Worm (Caenorhabditis elegans) whole organism, late embryonic: ENCODE results near the gene tbh-1.

Experiments used
- C08G9.2 ChIP-seq: sonication (generic microtip); optimal IDR thresholded peaks from 2 replicates; lab custom pipeline; 2016; ENCODE audit warnings: mild to moderate bottlenecking, missing genetic modification characterization, moderate library complexity, missing compliant biosample characterization
- F13H6.1 ChIP-seq: sonication (generic microtip); optimal IDR thresholded peaks from 2 replicates; lab custom pipeline; 2016; ENCODE audit warnings: missing genetic modification characterization, missing compliant biosample characterization
- Y22D7AL.16 ChIP-seq: sonication (generic microtip); optimal IDR thresholded peaks from 2 replicates; lab custom pipeline; 2016; ENCODE audit warnings: missing genetic modification characterization, missing compliant biosample characterization
- ceh-2 ChIP-seq: sonication (generic microtip); optimal IDR thresholded peaks from 2 replicates; lab custom pipeline; 2016; ENCODE audit warnings: missing genotype, missing genetic modification characterization, missing compliant biosample characterization
- ceh-45 ChIP-seq: fragments of 200-800 bp; sonication (Bioruptor generic); IDR thresholded peaks from 2 replicates; pipeline ENCODE4 v1.3.6; 2022; ENCODE audit warnings: missing genetic modification reagents, missing genetic modification characterization, missing compliant biosample characterization
- ceh-48 ChIP-seq: sonication (generic microtip); optimal IDR thresholded peaks from 2 replicates; lab custom pipeline; 2016; ENCODE audit warnings: missing genetic modification characterization, inconsistent platforms, missing compliant biosample characterization
- ceh-9 ChIP-seq: sonication (generic microtip); optimal IDR thresholded peaks from 2 replicates; lab custom pipeline; 2016; ENCODE audit warnings: mild to moderate bottlenecking, missing genetic modification characterization, inconsistent platforms, missing compliant biosample characterization
- che-1 ChIP-seq: sonication (generic microtip); optimal IDR thresholded peaks from 2 replicates; lab custom pipeline; 2016; ENCODE audit warnings: mild to moderate bottlenecking, missing genetic modification characterization, missing compliant biosample characterization
- dmd-4 ChIP-seq: sonication (generic microtip); optimal IDR thresholded peaks from 2 replicates; lab custom pipeline; 2016; ENCODE audit warnings: borderline replicate concordance, missing genetic modification characterization, missing compliant biosample characterization
- elt-2 ChIP-seq: sonication (generic microtip); optimal IDR thresholded peaks from 2 replicates; lab custom pipeline; 2016; ENCODE audit warnings: missing genetic modification reagents, missing genetic modification characterization, missing compliant biosample characterization
- fax-1 ChIP-seq: sonication (generic microtip); optimal IDR thresholded peaks from 2 replicates; lab custom pipeline; 2016; ENCODE audit warnings: missing genotype, missing genetic modification characterization, missing compliant biosample characterization
- fkh-10 ChIP-seq: fragments of 150-350 bp; optimal IDR thresholded peaks from 2 replicates; lab custom pipeline; 2014; ENCODE audit warnings: missing biosample characterization, missing genetic modification reagents, missing genetic modification characterization
- fkh-6 ChIP-seq: sonication (generic microtip); optimal IDR thresholded peaks from 2 replicates; lab custom pipeline; 2016; ENCODE audit warnings: missing genetic modification characterization, missing compliant biosample characterization
- gmeb-2 ChIP-seq: sonication (generic microtip); optimal IDR thresholded peaks from 2 replicates; lab custom pipeline; 2016; ENCODE audit warnings: missing genetic modification characterization, inconsistent platforms, missing compliant biosample characterization
- hlh-13 ChIP-seq: fragments of 200-800 bp; sonication (Bioruptor generic); optimal IDR thresholded peaks from 2 replicates; lab custom pipeline; 2018; ENCODE audit warnings: mild to moderate bottlenecking, missing genetic modification characterization, missing compliant biosample characterization
- hlh-6 ChIP-seq: sonication (generic microtip); optimal IDR thresholded peaks from 2 replicates; lab custom pipeline; 2016; ENCODE audit warnings: missing genotype, missing genetic modification characterization, missing compliant biosample characterization
- hlh-8 ChIP-seq: sonication (generic microtip); optimal IDR thresholded peaks from 2 replicates; lab custom pipeline; 2016; ENCODE audit warnings: missing genotype, missing genetic modification characterization, missing compliant biosample characterization
- madf-2 ChIP-seq: sonication (generic microtip); optimal IDR thresholded peaks from 2 replicates; lab custom pipeline; 2017; ENCODE audit warnings: missing genetic modification characterization, missing compliant biosample characterization
- nfya-1 ChIP-seq: sonication (generic microtip); optimal IDR thresholded peaks from 2 replicates; lab custom pipeline; 2017; ENCODE audit warnings: missing genetic modification characterization, mild to moderate bottlenecking, missing compliant biosample characterization, antibody characterized with exemption, moderate library complexity
- nhr-11 ChIP-seq: fragments of 150-350 bp; optimal IDR thresholded peaks from 2 replicates; lab custom pipeline; 2014; ENCODE audit warnings: missing biosample characterization, missing genetic modification characterization
- pax-1 ChIP-seq: fragments of 150-350 bp; optimal IDR thresholded peaks from 2 replicates; lab custom pipeline; 2014; ENCODE audit warnings: missing biosample characterization, missing genetic modification characterization
- pha-2 ChIP-seq: sonication (generic microtip); optimal IDR thresholded peaks from 2 replicates; lab custom pipeline; 2017; ENCODE audit warnings: mild to moderate bottlenecking, missing genetic modification characterization, missing compliant biosample characterization
- pqm-1 ChIP-seq: sonication (generic microtip); optimal IDR thresholded peaks from 2 replicates; lab custom pipeline; 2016; ENCODE audit warnings: missing genetic modification characterization, missing compliant biosample characterization
- rnt-1 ChIP-seq: sonication (generic microtip); optimal IDR thresholded peaks from 2 replicates; lab custom pipeline; 2016; ENCODE audit warnings: missing genetic modification characterization, missing compliant biosample characterization
- sdc-2 ChIP-seq: sonication (generic microtip); optimal IDR thresholded peaks from 2 replicates; lab custom pipeline; 2016; ENCODE audit warnings: missing genotype, missing genetic modification characterization, missing compliant biosample characterization
- sox-2 ChIP-seq: fragments of 200-800 bp; sonication (Bioruptor generic); IDR thresholded peaks from 2 replicates; pipeline ENCODE4 v1.3.6; 2022; ENCODE audit warnings: missing genetic modification reagents, missing genetic modification characterization, missing compliant biosample characterization
- sox-4 ChIP-seq: sonication (generic microtip); optimal IDR thresholded peaks from 2 replicates; lab custom pipeline; 2017; ENCODE audit warnings: mild to moderate bottlenecking, missing genetic modification characterization, inconsistent platforms, missing compliant biosample characterization
- tbx-2 ChIP-seq: sonication (generic microtip); optimal IDR thresholded peaks from 2 replicates; lab custom pipeline; 2016; ENCODE audit warnings: missing genetic modification characterization, missing compliant biosample characterization
- ttx-3 ChIP-seq: sonication (generic microtip); optimal IDR thresholded peaks from 2 replicates; lab custom pipeline; 2016; ENCODE audit warnings: missing genetic modification reagents, missing genetic modification characterization, missing compliant biosample characterization
- unc-3 ChIP-seq, 2 experiments: fragments of 200-800 bp in 1 of 2; sonication (Bioruptor generic) in 1 of 2; sonication (generic microtip) in 1 of 2; conservative IDR thresholded peaks in 1 of 2; optimal IDR thresholded peaks in 1 of 2; 2 replicates each; pipeline versions ENCODE4 v1.3.6 to Lab custom; 2016 to 2022; ENCODE audit warnings: missing compliant biosample characterization in 2 of 2, missing genetic modification characterization in 2 of 2, missing genetic modification reagents in 1 of 2
- unc-42 ChIP-seq: sonication (generic microtip); optimal IDR thresholded peaks from 2 replicates; lab custom pipeline; 2016; ENCODE audit warnings: missing genotype, missing genetic modification characterization, missing compliant biosample characterization
- unc-86 ChIP-seq: sonication (generic microtip); optimal IDR thresholded peaks from 2 replicates; lab custom pipeline; 2016; ENCODE audit warnings: missing genetic modification characterization, missing compliant biosample characterization
- zip-5 ChIP-seq: sonication (generic microtip); optimal IDR thresholded peaks from 2 replicates; lab custom pipeline; 2016; ENCODE audit warnings: missing genetic modification characterization, missing compliant biosample characterization

Gene tbh-1

ce11 chrX:15533260-15533659 is 28.6 kb upstream of the tbh-1 start:
- TF ChIP-seq nfya-1 (tag; lab: Kevin White, UChicago) (no peak), ttx-3 (tag; lab: Kevin White, UChicago) (no peak), unc-42 (tag; lab: Kevin White, UChicago) (peak; percentile 56)

- no peak for TF ChIP-seq Y22D7AL.16 (tag; lab: Kevin White, UChicago)
- no peak for TF ChIP-seq fkh-10 (GFP tag; lab: Kevin White, UChicago)
- no peak for TF ChIP-seq ceh-9 (tag; lab: Kevin White, UChicago)
- no peak for TF ChIP-seq dmd-4 (tag; lab: Kevin White, UChicago)
- TF ChIP-seq sox-4 (tag; lab: Kevin White, UChicago): no peak
- no peak for TF ChIP-seq C08G9.2 (tag; lab: Kevin White, UChicago)
- TF ChIP-seq fkh-6: no peak
- no peak for TF ChIP-seq unc-3 (GFP tag; conservative IDR thresholded peaks at IDR 0.05; lab: Robert Waterston, UW)
- no peak for TF ChIP-seq unc-3 (tag; optimal IDR thresholded peaks at IDR 0.05; lab: Kevin White, UChicago)
- TF ChIP-seq rnt-1 (tag; lab: Kevin White, UChicago): no peak
- no peak for TF ChIP-seq hlh-8
- no peak for TF ChIP-seq ttx-3 (tag; lab: Kevin White, UChicago)
- no peak for TF ChIP-seq F13H6.1
- no peak for TF ChIP-seq zip-5 (tag; lab: Kevin White, UChicago)
- TF ChIP-seq unc-86 (tag; lab: Kevin White, UChicago): no peak
- TF ChIP-seq pqm-1: no peak
- TF ChIP-seq nhr-11 (tag; lab: Kevin White, UChicago): no peak
- TF ChIP-seq hlh-13: no peak
- TF ChIP-seq hlh-6 (tag; lab: Kevin White, UChicago): no peak
- TF ChIP-seq gmeb-2 (tag; lab: Kevin White, UChicago): no peak
Observed at ce11 chrX:15528472-15528871, 23.8 kb upstream of the tbh-1 start.

DNA sequence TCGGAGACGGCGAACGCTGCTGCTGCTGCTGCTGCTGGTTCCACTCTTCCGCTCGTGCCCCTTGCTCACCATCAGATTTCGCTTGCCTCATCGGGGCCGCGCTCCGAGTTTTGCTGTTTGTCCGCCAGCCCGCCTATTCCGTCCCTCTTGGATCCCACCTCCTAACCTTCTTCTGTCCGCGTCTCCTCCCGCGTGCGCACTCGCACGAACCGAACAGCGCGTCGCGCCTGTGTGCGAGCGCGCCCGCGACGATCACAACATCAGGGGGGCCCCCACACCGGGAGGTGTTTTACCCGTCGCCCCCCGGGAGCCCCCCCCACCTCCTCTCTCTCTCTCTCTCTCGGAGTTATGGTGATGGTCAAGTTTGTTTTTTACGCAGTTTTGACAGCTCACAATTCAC is 11.1 kb upstream of the tbh-1 start:
- TF ChIP-seq sox-4 (tag; lab: Kevin White, UChicago) (peak; percentile 19), tbx-2 (tag; lab: Kevin White, UChicago) (no peak), ceh-2 (tag; lab: Kevin White, UChicago) (no peak)

ce11 chrX:15514547-15514946 is 9.9 kb upstream of the tbh-1 start:
- no peak for TF ChIP-seq pha-2 (tag; lab: Kevin White, UChicago)
- TF ChIP-seq ceh-48: no peak
- no peak for TF ChIP-seq unc-86 (tag; lab: Kevin White, UChicago)
- no peak for TF ChIP-seq sdc-2 (tag; lab: Kevin White, UChicago)
- no peak for TF ChIP-seq che-1 (tag; lab: Kevin White, UChicago)
- TF ChIP-seq fax-1 (tag; lab: Kevin White, UChicago): no peak
- no peak for TF ChIP-seq sox-2 (GFP tag; lab: Robert Waterston, UW)

ce11 chrX:15509681-15510080 is 5.0 kb upstream of the tbh-1 start, which contains the start of gene eat-20:
Gene eat-20 (plus strand): TSS chrX:15510011.
- TF ChIP-seq elt-2 (tag; lab: Kevin White, UChicago): no peak
- no peak for TF ChIP-seq ceh-45 (GFP tag; lab: Robert Waterston, UW)
- TF ChIP-seq C08G9.2 (tag; lab: Kevin White, UChicago): no peak
- no peak for TF ChIP-seq madf-2 (tag; lab: Kevin White, UChicago)
- no peak for TF ChIP-seq sox-2 (GFP tag; lab: Robert Waterston, UW)
- TF ChIP-seq ceh-48: no peak
- TF ChIP-seq pax-1 (tag; lab: Kevin White, UChicago): no peak
- TF ChIP-seq Y22D7AL.16 (tag; lab: Kevin White, UChicago): no peak
- no peak for TF ChIP-seq fkh-6
- no peak for TF ChIP-seq zip-5 (tag; lab: Kevin White, UChicago)
- no peak for TF ChIP-seq unc-3 (GFP tag; conservative IDR thresholded peaks at IDR 0.05; lab: Robert Waterston, UW)
- no peak for TF ChIP-seq unc-3 (tag; optimal IDR thresholded peaks at IDR 0.05; lab: Kevin White, UChicago)
